Worm (Caenorhabditis elegans) whole organism, late embryonic: Measurements from ENCODE around the gene eri-9.

ENCODE experiments used
- ceh-2 ChIP-seq: sonication (generic microtip); optimal IDR thresholded peaks from 2 replicates; lab custom pipeline; 2016; ENCODE audit warnings: missing genotype, missing genetic modification characterization, missing compliant biosample characterization
- ceh-34 ChIP-seq: sonication (generic microtip); optimal IDR thresholded peaks from 2 replicates; lab custom pipeline; 2016; ENCODE audit warnings: mild to moderate bottlenecking, missing genetic modification characterization, missing compliant biosample characterization
- dmd-4 ChIP-seq: sonication (generic microtip); optimal IDR thresholded peaks from 2 replicates; lab custom pipeline; 2016; ENCODE audit warnings: borderline replicate concordance, missing genetic modification characterization, missing compliant biosample characterization
- elt-4 ChIP-seq: sonication (generic microtip); optimal IDR thresholded peaks from 2 replicates; lab custom pipeline; 2016; ENCODE audit warnings: missing genetic modification characterization, missing compliant biosample characterization
- fkh-10 ChIP-seq: fragments of 150-350 bp; optimal IDR thresholded peaks from 2 replicates; lab custom pipeline; 2014; ENCODE audit warnings: missing biosample characterization, missing genetic modification reagents, missing genetic modification characterization
- hlh-8 ChIP-seq: sonication (generic microtip); optimal IDR thresholded peaks from 2 replicates; lab custom pipeline; 2016; ENCODE audit warnings: missing genotype, missing genetic modification characterization, missing compliant biosample characterization
- pha-4 ChIP-seq: fragments of 150-350 bp; optimal IDR thresholded peaks from 2 replicates; lab custom pipeline; 2018; ENCODE audit warnings: missing biosample characterization, missing genetic modification reagents, missing genetic modification characterization
- tbx-2 ChIP-seq: sonication (generic microtip); optimal IDR thresholded peaks from 2 replicates; lab custom pipeline; 2016; ENCODE audit warnings: missing genetic modification characterization, missing compliant biosample characterization

ce11 chrIII:4939267-4939666, 7.0 kb downstream of the eri-9 start, which contains the start of gene rpb-2:
- TF ChIP-seq elt-4 (tag; lab: Kevin White, UChicago) (no peak), pha-4 (tag; lab: Kevin White, UChicago) (no peak), fkh-10 (GFP tag; lab: Kevin White, UChicago) (no peak), tbx-2 (tag; lab: Kevin White, UChicago) (no peak), hlh-8 (tag; lab: Kevin White, UChicago) (no peak), dmd-4 (tag; lab: Kevin White, UChicago) (no peak), ceh-34 (tag; lab: Kevin White, UChicago) (no peak), ceh-2 (tag; lab: Kevin White, UChicago) (no peak)
